Worm (Caenorhabditis elegans) whole organism, young adult: ENCODE data around the gene slo-2.

Experiments
- B0261.1 ChIP-seq: sonication (generic microtip); optimal IDR thresholded peaks from 2 replicates; lab custom pipeline; 2016; ENCODE audit warnings: mild to moderate bottlenecking, missing genetic modification characterization, moderate library complexity, missing compliant biosample characterization
- F52B5.7 ChIP-seq: sonication (generic microtip); optimal IDR thresholded peaks from 2 replicates; lab custom pipeline; 2016; ENCODE audit warnings: mild to moderate bottlenecking, missing genetic modification characterization, missing compliant biosample characterization
- K11D2.4 ChIP-seq: fragments of 200-800 bp; sonication (Bioruptor generic); IDR thresholded peaks from 2 replicates; pipeline ENCODE4 v1.3.6; 2022; ENCODE audit warnings: missing genetic modification reagents, missing genetic modification characterization, missing compliant biosample characterization
- Y67H2A.10 ChIP-seq: fragments of 200-800 bp; sonication (Bioruptor generic); conservative IDR thresholded peaks from 2 replicates; pipeline ENCODE4 v1.3.6; 2022; ENCODE audit warnings: missing genetic modification reagents, missing genetic modification characterization, missing compliant biosample characterization
- ZK185.1 ChIP-seq: sonication (generic microtip); optimal IDR thresholded peaks from 2 replicates; lab custom pipeline; 2016; ENCODE audit warnings: mild to moderate bottlenecking, missing genetic modification characterization, missing compliant biosample characterization; ENCODE audit not compliant: poor library complexity, severe bottlenecking
- dox-1 ChIP-seq: fragments of 200-800 bp; sonication (Bioruptor generic); IDR thresholded peaks from 2 replicates; pipeline ENCODE4 v1.3.6; 2022; ENCODE audit warnings: missing genetic modification reagents, missing genetic modification characterization, missing compliant biosample characterization
- dpl-1 ChIP-seq: fragments of 150-350 bp; optimal IDR thresholded peaks from 2 replicates; lab custom pipeline; 2014; ENCODE audit warnings: missing biosample characterization, missing genetic modification reagents, missing genetic modification characterization
- hsf-1 ChIP-seq: fragments of 200-800 bp; sonication (Bioruptor generic); IDR thresholded peaks from 2 replicates; pipeline ENCODE4 v1.3.6; 2022; ENCODE audit warnings: missing genetic modification reagents, missing genetic modification characterization, missing compliant biosample characterization
- let-607 ChIP-seq, 2 experiments: fragments of 200-800 bp in 1 of 2; sonication (Bioruptor generic) in 1 of 2; sonication (generic microtip) in 1 of 2; optimal IDR thresholded peaks; 2 replicates each; lab custom pipeline; 2016 to 2018; ENCODE audit warnings: mild to moderate bottlenecking in 2 of 2, missing compliant biosample characterization in 2 of 2, missing genetic modification characterization in 2 of 2, moderate library complexity in 2 of 2, missing genotype in 1 of 2
- mes-4 ChIP-seq: sonication (generic microtip); optimal IDR thresholded peaks from 2 replicates; lab custom pipeline; 2016; ENCODE audit warnings: missing genotype, missing genetic modification characterization, missing compliant biosample characterization
- nhr-27 ChIP-seq: fragments of 200-800 bp; sonication (Bioruptor generic); optimal IDR thresholded peaks from 2 replicates; lab custom pipeline; 2018; ENCODE audit warnings: mild to moderate bottlenecking, missing genetic modification characterization, moderate library complexity, missing compliant biosample characterization
- unc-62 ChIP-seq: fragments of 150-350 bp; optimal IDR thresholded peaks from 2 replicates; lab custom pipeline; 2014; ENCODE audit warnings: missing biosample characterization, missing genetic modification reagents, missing genetic modification characterization
- zfh-2 ChIP-seq: fragments of 200-800 bp; sonication (Bioruptor generic); conservative IDR thresholded peaks from 2 replicates; pipeline ENCODE4 v1.3.6; 2022; ENCODE audit warnings: missing genetic modification reagents, missing genetic modification characterization, missing compliant biosample characterization

DNA sequence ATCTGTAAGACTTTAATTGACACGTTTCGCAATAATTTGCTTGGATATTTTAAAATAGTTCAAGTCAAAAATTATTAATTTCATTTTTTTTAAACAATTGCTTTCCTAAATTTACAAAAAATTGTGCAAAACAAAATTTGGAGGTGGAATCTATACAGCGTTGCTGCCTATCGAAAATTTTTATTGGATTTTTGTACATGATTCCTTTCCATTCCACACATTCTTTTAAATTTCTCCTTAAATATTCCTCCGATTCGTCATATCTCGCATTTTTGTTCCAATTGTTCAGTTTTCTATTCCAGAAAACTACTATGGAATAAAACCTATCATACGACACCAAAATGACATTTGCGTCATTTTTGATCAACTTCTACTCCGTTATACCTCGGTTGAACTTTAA, 37.3 kb downstream of the slo-2 start, which contains the start of gene ttyh-1:
- TF ChIP-seq B0261.1 (tag; lab: Kevin White, UChicago) (no peak), mes-4 (tag; lab: Kevin White, UChicago) (no peak), unc-62 (GFP tag; lab: Kevin White, UChicago) (no peak), zfh-2 (no peak), let-607 (tag; optimal IDR thresholded peaks at IDR 0.05; lab: Kevin White, UChicago) (no peak), nhr-27 (tag; lab: Kevin White, UChicago) (no peak), dpl-1 (GFP tag; lab: Kevin White, UChicago) (no peak), F52B5.7 (tag; lab: Kevin White, UChicago) (no peak), ZK185.1 (tag; lab: Kevin White, UChicago) (no peak), Y67H2A.10 (GFP tag; lab: Robert Waterston, UW) (no peak), dox-1 (no peak), hsf-1 (GFP tag; lab: Robert Waterston, UW) (no peak), K11D2.4 (GFP tag; lab: Robert Waterston, UW) (no peak)
